Fruit fly (Drosophila melanogaster): ENCODE results near the gene Brd7-9.
A peak's percentile ranks its signal among the peaks of the same experiment; 100 is the strongest.

Gene Brd7-9

DNA sequence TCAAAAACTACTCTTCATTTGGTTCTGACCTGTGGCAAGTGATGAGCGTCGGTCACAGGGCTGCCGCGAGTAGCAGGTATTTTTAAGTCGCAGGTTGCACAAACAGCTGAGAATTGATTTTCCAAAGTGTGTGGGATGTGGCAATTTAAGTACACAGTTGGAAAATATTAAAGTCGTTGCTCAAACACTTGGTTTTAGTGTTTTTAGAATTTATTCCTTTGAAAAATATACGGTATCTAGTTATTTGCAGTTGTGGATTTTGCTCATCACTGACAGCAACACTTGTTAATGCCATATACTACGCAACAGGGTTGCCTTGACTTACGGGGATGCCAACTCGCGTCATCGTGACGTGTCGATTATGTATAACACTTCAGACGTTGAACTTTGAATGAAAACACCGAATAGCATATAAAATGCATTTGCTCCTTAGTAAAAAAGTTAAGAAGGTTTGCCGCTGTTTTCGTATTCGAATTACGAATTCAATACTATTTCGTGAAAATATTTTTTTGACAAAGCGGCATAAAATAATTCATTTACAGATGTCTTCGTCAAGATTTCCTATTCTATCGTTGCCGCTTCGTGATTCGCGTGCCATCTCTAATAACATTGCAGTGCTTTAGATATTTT, 17.3 kb downstream of the Brd7-9 start, which contains the start of the genes Herp and r2d2 (continued):
- TF ChIP-seq CG8089 (GFP tag; optimal IDR thresholded peaks at IDR 0.05) (peak; percentile 89), HLHmδ (GFP tag; optimal IDR thresholded peaks at IDR 0.05) (no peak), Ets65A (GFP tag) (peak; percentile 99), oc (tag; optimal IDR thresholded peaks at IDR 0.05) (no peak), zen2 (GFP tag; IDR thresholded peaks at IDR 0.05; ENCODE audit: partially characterized antibody) (peak; percentile 47; the same call in 1 of the 3 replicates), sd (tag; optimal IDR thresholded peaks at IDR 0.05) (peak; percentile 75), vvl (GFP tag; IDR thresholded peaks at IDR 0.05) (peak; percentile 83), Meics (GFP tag; optimal IDR thresholded peaks at IDR 0.05) (peak; percentile 92), slou (GFP tag; optimal IDR thresholded peaks at IDR 0.05) (peak; percentile 91), TFAM (GFP tag; optimal IDR thresholded peaks at IDR 0.05) (peak; percentile 50), otp (GFP tag; IDR thresholded peaks at IDR 0.05) (peak; percentile 67; the same call in 1 of the 3 replicates), jing (GFP tag; optimal IDR thresholded peaks at IDR 0.05) (peak; percentile 70), nerfin-1 (tag; optimal IDR thresholded peaks at IDR 0.05) (peak; percentile 87)

DNA sequence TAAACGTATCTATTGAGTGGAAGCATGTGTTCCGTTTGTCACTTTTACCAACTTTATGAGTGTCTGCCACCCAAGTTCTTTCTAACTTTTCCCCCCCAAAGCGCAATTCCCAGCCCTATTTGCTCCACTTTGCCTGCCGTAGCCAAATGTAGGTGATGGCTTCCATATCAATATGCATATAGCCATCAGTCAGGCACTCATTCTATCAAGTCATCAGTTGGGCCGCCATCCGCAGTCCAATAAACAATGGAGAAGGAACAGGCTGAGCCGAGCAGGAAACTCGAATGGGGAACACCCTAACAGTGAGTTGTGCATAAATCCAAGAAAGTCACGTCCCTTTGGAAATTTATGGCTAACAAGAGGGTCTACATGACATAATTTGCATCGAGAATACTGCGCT, 24.9 kb downstream of the Brd7-9 start:
- TF ChIP-seq NFAT (GFP tag; IDR thresholded peaks at IDR 0.05) (no peak), Opbp (GFP tag; IDR thresholded peaks at IDR 0.05; ENCODE audit: partially characterized antibody) (no peak), CG8281 (tag; optimal IDR thresholded peaks at IDR 0.05) (peak; percentile 95), Med (GFP tag) (peak; percentile 21)

DNA sequence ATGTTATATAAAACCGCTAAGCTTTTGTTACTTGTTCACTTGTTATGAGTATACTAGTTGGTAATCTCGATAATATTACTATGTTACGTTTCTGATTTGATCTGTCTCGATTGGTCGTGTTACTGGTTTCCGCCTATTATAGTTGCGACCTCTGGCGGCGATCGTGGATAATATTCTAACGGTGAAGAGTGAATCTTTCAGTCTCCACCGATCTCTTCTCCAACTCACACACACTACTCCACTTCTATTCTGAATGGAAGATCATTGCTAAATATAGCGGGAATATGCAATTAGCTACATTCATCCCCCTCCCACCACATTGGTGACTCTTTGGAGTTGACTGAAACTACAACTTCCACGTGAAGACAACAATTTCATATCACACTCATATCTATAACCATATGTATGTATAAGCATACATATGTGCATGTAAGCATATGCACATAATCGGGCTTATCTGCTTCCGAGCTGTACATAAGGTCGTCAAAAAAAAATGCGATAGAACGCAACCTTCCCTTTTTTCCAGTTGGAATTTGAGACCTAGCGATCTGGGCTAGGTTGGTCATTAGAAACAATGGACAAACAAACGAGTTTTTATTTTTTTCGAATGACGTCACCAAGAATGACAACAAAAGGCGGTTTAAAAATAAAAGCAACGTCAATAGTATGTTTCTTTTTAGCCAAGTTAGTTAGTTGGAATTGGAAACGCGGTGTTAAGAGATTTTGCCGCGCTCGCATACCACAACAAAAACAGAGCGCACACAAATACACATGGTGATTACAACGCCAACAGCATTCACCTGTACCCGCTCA, 26.4 kb downstream of the Brd7-9 start:
- TF ChIP-seq CG8290 (GFP tag; optimal IDR thresholded peaks at IDR 0.05) (no peak), CG8290 (tag; optimal IDR thresholded peaks at IDR 0.05) (peak in 1 of 2 experiments; percentile 27), CG32532 (GFP tag; IDR thresholded peaks at IDR 0.05) (0 out of 2 replicates have a peak, but pooled peaks have one; percentile 28), twi (tag; optimal IDR thresholded peaks at IDR 0.05) (peak; percentile 21), CG17385 (GFP tag; optimal IDR thresholded peaks at IDR 0.05) (no peak), exex (tag; optimal IDR thresholded peaks at IDR 0.05) (peak; percentile 49), aop (GFP tag; IDR thresholded peaks at IDR 0.05) (no peak), crc (GFP tag; optimal IDR thresholded peaks at IDR 0.05) (no peak), sqz (GFP tag; optimal IDR thresholded peaks at IDR 0.05) (peak; percentile 94), sim (GFP tag; IDR thresholded peaks at IDR 0.05) (no peak), CG18262 (tag; optimal IDR thresholded peaks at IDR 0.05) (no peak), fru (optimal IDR thresholded peaks at IDR 0.05) (no peak), Trl (optimal IDR thresholded peaks at IDR 0.05) (no peak), Trl (GFP tag; optimal IDR thresholded peaks at IDR 0.05) (no peak), CG12769 (tag; optimal IDR thresholded peaks at IDR 0.05) (peak; percentile 13), zfh1 (GFP tag; IDR thresholded peaks at IDR 0.05) (0 out of 3 replicates have a peak, but pooled peaks have one; percentile 3), H15 (GFP tag; IDR thresholded peaks at IDR 0.05) (no peak), CG15073 (GFP tag; optimal IDR thresholded peaks at IDR 0.05) (no peak), CG2129 (GFP tag; IDR thresholded peaks at IDR 0.05; ENCODE audit: partially characterized antibody) (no peak), eve (GFP tag; optimal IDR thresholded peaks at IDR 0.05) (peak in 1 of 2 experiments; percentile 78), sima (GFP tag; optimal IDR thresholded peaks at IDR 0.05) (no peak), insv (GFP tag; optimal IDR thresholded peaks at IDR 0.05) (peak in 1 of 2 experiments; percentile 60), CG8478 (optimal IDR thresholded peaks at IDR 0.05) (no peak), ind (GFP tag; optimal IDR thresholded peaks at IDR 0.05) (no peak), stc (GFP tag; IDR thresholded peaks at IDR 0.05) (peak; percentile 9; the same call in 1 of the 2 replicates), CG4328 (GFP tag; optimal IDR thresholded peaks at IDR 0.05) (peak; percentile 37), E2f1 (GFP tag; IDR thresholded peaks at IDR 0.05) (peak; percentile 40; the same call in 1 of the 2 replicates), so (GFP tag; IDR thresholded peaks at IDR 0.05) (peak; percentile 21; the same call in 1 of the 3 replicates), Nf-YA (GFP tag; IDR thresholded peaks at IDR 0.05) (0 out of 2 replicates have a peak, but pooled peaks have one; percentile 31), Poxn (GFP tag; IDR thresholded peaks at IDR 0.05) (no peak), CG8924 (tag; optimal IDR thresholded peaks at IDR 0.05) (no peak)
